Fruit fly (Drosophila melanogaster): ENCODE data around the gene NANS.
A peak's percentile ranks its signal among the peaks of the same experiment; 100 is the strongest.
"Not testable (repeated sequence)": the region's sequence is repeated elsewhere in the genome, so short reads cannot be mapped to it uniquely, and the experiment has no call there.

NANS gene

DNA sequence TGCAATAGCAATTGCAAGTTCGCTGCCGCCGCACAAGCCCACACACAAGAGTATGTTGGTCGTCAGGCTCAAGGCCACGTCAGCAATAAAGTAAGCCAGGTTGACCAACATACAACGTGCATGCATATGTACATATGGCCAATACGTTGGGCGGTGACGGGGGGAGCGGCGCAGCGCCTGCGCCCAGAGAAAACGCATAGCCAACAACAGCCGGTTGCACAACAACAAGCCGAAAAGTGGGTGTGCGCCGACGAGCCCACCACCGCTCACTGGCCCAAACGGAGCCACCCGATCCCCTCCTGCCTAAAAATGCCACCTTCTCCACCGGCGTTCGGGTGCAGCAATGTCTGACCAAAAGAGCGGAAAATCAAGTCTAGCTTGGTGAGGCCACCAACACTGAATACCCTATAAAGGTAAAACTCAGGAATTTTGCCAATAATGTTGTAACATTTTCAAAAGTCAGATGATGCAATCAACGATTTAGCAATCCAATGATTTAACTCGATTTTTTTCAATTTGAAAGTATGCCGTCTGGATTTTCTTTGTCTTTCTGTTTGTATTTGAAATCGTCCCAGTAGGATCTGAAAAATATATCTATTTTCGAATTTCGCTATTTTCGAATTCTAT lies 25.6 kb downstream of the NANS start, which contains the start of gene CG5509:
TSS of gene CG5509 (plus strand) at position 577 of the 627 bp plus-strand sequence.
- no peak for TF ChIP-seq CG17806 (tag; optimal IDR thresholded peaks at IDR 0.05)
- no peak for TF ChIP-seq CG12605 (GFP tag; IDR thresholded peaks at IDR 0.05)
- no peak for TF ChIP-seq D1 (tag; optimal IDR thresholded peaks at IDR 0.05)
- peak; percentile 92 for TF ChIP-seq CG13204 (GFP tag; optimal IDR thresholded peaks at IDR 0.05)
- TF ChIP-seq CG10348 (GFP tag; IDR thresholded peaks at IDR 0.05), result 0 out of 2 replicates have a peak, but pooled peaks have one; percentile 9
- TF ChIP-seq rn (GFP tag; IDR thresholded peaks at IDR 0.05), result no peak
- 0 out of 3 replicates have a peak, but pooled peaks have one; percentile 22 for TF ChIP-seq CG4496 (GFP tag; IDR thresholded peaks at IDR 0.05)
- no peak for TF ChIP-seq fd96Ca (GFP tag; IDR thresholded peaks at IDR 0.05)
- no peak for TF ChIP-seq CG9948 (tag; optimal IDR thresholded peaks at IDR 0.05)
- TF ChIP-seq CG8301 (tag; optimal IDR thresholded peaks at IDR 0.05), result no peak
- no peak for TF ChIP-seq CG14655 (GFP tag; optimal IDR thresholded peaks at IDR 0.05)
- TF ChIP-seq EcR (GFP tag; optimal IDR thresholded peaks at IDR 0.05), result peak; percentile 63
- TF ChIP-seq Snoo (tag; optimal IDR thresholded peaks at IDR 0.05), result no peak
- no peak for TF ChIP-seq gl (tag; optimal IDR thresholded peaks at IDR 0.05)
- TF ChIP-seq CG15710 (tag; optimal IDR thresholded peaks at IDR 0.05), result no peak
- TF ChIP-seq Pif1A (GFP tag; optimal IDR thresholded peaks at IDR 0.05), result no peak
- TF ChIP-seq CG32121 (GFP tag; IDR thresholded peaks at IDR 0.05), result no peak
- peak; percentile 43 for TF ChIP-seq Ets98B (GFP tag; IDR thresholded peaks at IDR 0.05)
- TF ChIP-seq CG8159 (tag; optimal IDR thresholded peaks at IDR 0.05), result no peak
- no peak for TF ChIP-seq Pif1B (GFP tag; optimal IDR thresholded peaks at IDR 0.05)
- TF ChIP-seq CG34367 (tag; optimal IDR thresholded peaks at IDR 0.05), result no peak

DNA sequence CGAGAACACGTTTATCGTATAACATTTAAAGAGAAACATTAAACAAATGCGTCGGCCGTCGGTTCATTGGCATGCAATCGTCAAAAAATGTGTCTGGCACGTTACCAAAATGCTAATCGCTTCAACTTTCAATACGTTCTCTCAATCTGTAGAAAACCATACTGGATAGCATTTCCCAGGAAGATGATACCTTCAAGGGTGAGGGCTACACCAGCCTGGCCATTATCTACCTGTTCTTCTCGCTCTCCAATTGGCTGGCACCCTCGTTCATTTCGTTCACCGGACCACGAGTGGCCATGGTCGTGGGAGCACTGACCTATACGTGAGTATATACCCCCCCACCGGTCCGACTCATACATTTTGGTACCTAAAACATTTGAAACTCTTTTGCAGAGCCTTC lies 28.1 kb downstream of the NANS start:
- TF ChIP-seq Snoo (tag; optimal IDR thresholded peaks at IDR 0.05) (no peak), D1 (tag; optimal IDR thresholded peaks at IDR 0.05) (no peak), fd96Ca (GFP tag; IDR thresholded peaks at IDR 0.05) (no peak), EcR (GFP tag; optimal IDR thresholded peaks at IDR 0.05) (peak; percentile 77), CG8159 (tag; optimal IDR thresholded peaks at IDR 0.05) (no peak), CG14655 (GFP tag; optimal IDR thresholded peaks at IDR 0.05) (no peak), CG15710 (tag; optimal IDR thresholded peaks at IDR 0.05) (no peak)

DNA sequence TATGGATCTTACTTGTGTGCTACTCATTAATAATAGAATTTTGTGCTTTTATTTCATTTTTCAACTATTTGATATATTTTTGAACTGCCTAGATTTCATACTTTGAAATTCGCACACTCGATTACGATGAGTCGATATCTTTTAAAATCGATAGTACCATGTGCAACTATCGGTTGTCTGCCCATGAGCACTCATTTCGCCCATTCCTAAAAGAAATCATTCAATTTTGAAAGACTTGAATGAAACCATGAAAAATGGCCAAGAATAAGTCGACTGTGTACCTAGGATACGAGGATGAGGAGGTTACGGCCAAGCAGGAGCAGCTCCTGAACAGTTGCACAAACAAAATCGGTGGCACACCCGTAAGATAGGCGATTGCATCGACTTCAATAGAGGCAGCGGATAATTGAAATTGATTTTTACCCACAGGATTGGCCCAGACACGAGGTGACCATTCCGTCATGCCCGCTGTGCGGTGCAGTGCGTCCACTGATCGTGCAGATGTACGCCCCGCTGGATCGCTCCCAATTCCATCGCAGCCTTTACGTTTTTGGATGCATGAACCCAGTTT lies 30.1 kb downstream of the NANS start, which contains the start of gene trus:
TSS of gene trus (plus strand) at position 204 of the 571 bp plus-strand sequence.
- TF ChIP-seq Ets98B (GFP tag; IDR thresholded peaks at IDR 0.05), result no peak
- no peak for TF ChIP-seq gl (tag; optimal IDR thresholded peaks at IDR 0.05)
- TF ChIP-seq EcR (GFP tag; optimal IDR thresholded peaks at IDR 0.05), result no peak
- no peak for TF ChIP-seq CG4496 (GFP tag; IDR thresholded peaks at IDR 0.05)
- TF ChIP-seq rn (GFP tag; IDR thresholded peaks at IDR 0.05), result no peak
- TF ChIP-seq CG34367 (tag; optimal IDR thresholded peaks at IDR 0.05), result no peak
- TF ChIP-seq CG15710 (tag; optimal IDR thresholded peaks at IDR 0.05), result no peak
- TF ChIP-seq Pif1B (GFP tag; optimal IDR thresholded peaks at IDR 0.05), result no peak
- no peak for TF ChIP-seq CG12605 (GFP tag; IDR thresholded peaks at IDR 0.05)
- no peak for TF ChIP-seq D1 (tag; optimal IDR thresholded peaks at IDR 0.05)
- TF ChIP-seq Snoo (tag; optimal IDR thresholded peaks at IDR 0.05), result no peak
- no peak for TF ChIP-seq CG8159 (tag; optimal IDR thresholded peaks at IDR 0.05)
- no peak for TF ChIP-seq CG13204 (GFP tag; optimal IDR thresholded peaks at IDR 0.05)

DNA sequence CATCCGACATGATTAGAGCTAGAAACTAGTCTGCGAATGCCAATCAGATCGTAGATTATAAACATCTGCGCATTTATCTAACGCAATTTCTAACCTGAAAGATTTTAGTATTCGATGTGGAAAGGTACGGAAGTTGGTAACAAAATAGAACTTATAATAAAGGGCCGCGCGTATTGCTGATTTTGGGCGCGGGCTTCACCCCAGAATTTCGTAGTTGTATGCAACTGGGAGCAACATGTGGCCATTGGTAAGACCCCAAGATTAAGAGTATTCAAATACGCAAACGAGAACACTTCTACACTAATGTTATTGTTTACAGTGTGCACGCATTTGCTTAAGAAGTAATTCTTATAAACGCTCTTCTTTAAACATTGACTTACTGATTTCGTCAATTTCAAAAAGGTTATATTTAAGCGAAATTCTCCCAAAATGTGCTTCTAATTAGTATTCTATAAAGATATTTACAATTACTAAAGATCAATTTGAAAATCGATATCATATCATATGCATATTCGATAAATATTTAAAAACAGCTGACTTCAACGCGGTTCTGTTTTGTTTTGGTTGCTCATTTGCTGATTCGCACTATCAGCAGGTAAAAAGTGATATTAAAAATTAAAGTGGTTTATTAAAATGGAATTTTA lies 33.6 kb downstream of the NANS start, which contains the start of the genes CG5961 and Polr3C:
TSS of gene CG5961 (minus strand) at position 416 of the 644 bp plus-strand sequence.
TSS of gene Polr3C (plus strand) at position 536 of the 644 bp plus-strand sequence.
- no peak for TF ChIP-seq Ets98B (GFP tag; IDR thresholded peaks at IDR 0.05)
- TF ChIP-seq CG9948 (tag; optimal IDR thresholded peaks at IDR 0.05), result no peak
- no peak for TF ChIP-seq D1 (tag; optimal IDR thresholded peaks at IDR 0.05)
- no peak for TF ChIP-seq CG32121 (GFP tag; IDR thresholded peaks at IDR 0.05)

- not testable (repeated sequence) for TF ChIP-seq CG15710 (tag; optimal IDR thresholded peaks at IDR 0.05); CG8301 (tag; optimal IDR thresholded peaks at IDR 0.05); EcR (GFP tag; optimal IDR thresholded peaks at IDR 0.05)
Observed at dm6 chr3R:12465198-12465597, 38.8 kb downstream of the NANS start, which contains the start of gene CG5608. CG5608 (minus strand) TSS chr3R:12465298.

DNA sequence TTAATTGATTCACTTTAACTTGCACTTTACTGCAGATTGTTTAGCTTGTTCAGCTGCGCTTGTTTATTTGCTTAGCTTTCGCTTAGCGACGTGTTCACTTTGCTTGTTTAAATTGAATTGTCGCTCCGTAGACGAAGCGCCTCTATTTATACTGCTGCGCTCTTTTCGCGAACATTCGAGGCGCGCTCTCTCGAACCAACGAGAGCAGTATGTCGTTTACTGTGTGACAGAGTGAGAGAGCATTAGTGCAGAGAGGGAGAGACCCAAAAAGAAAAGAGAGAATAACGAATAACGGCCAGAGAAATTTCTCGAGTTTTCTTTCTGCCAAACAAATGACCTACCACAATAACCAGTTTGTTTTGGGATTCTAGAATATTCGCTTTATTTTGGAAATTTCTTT lies 41.3 kb downstream of the NANS start, which contains the start of gene Hsp70Ba:
TSS of gene Hsp70Ba (minus strand) at position 102 of the 400 bp plus-strand sequence.
- TF ChIP-seq CG15710 (tag; optimal IDR thresholded peaks at IDR 0.05); EcR (GFP tag; optimal IDR thresholded peaks at IDR 0.05); Pif1A (GFP tag; optimal IDR thresholded peaks at IDR 0.05): not testable (repeated sequence)
